Worm (Caenorhabditis elegans) whole organism, L1 larva: Measurements from ENCODE around the gene K08B12.1.

Experiments
- aha-1 ChIP-seq: fragments of 150-350 bp; optimal IDR thresholded peaks from 2 replicates; lab custom pipeline; 2014; ENCODE audit warnings: missing biosample characterization, missing genetic modification characterization
- dsc-1 ChIP-seq: sonication (generic microtip); optimal IDR thresholded peaks from 2 replicates; lab custom pipeline; 2016; ENCODE audit warnings: mild to moderate bottlenecking, missing genetic modification characterization, missing compliant biosample characterization
- fos-1 ChIP-seq: fragments of 150-350 bp; optimal IDR thresholded peaks from 2 replicates; lab custom pipeline; 2014; ENCODE audit warnings: missing biosample characterization, missing genetic modification characterization
- lin-13 ChIP-seq: fragments of 150-350 bp; optimal IDR thresholded peaks from 2 replicates; lab custom pipeline; 2014; ENCODE audit warnings: missing biosample characterization, missing genetic modification reagents, missing genetic modification characterization
- lin-35 ChIP-seq, 2 experiments: fragments of 150-350 bp; optimal IDR thresholded peaks; 2 replicates each; lab custom pipeline; 2014; ENCODE audit warnings: missing biosample characterization in 2 of 2, missing genetic modification characterization in 2 of 2, missing genetic modification reagents in 2 of 2
- lsy-2 ChIP-seq, 2 experiments: fragments of 150-350 bp; optimal IDR thresholded peaks; 2 replicates each; lab custom pipeline; 2014; ENCODE audit warnings: missing biosample characterization in 2 of 2, missing genetic modification characterization in 2 of 2
- nhr-85 ChIP-seq: sonication (generic microtip); peaks from one replicate; lab custom pipeline; 2016; ENCODE audit warnings: missing genetic modification characterization, inconsistent platforms, missing compliant biosample characterization
- pag-3 ChIP-seq: sonication (generic microtip); optimal IDR thresholded peaks from 2 replicates; lab custom pipeline; 2017; ENCODE audit warnings: missing genetic modification characterization, mild to moderate bottlenecking, missing compliant biosample characterization, antibody characterized with exemption, borderline replicate concordance; ENCODE audit not compliant: insufficient read depth
- snu-23 ChIP-seq: sonication (generic microtip); optimal IDR thresholded peaks from 2 replicates; lab custom pipeline; 2016; ENCODE audit warnings: missing genetic modification characterization, missing compliant biosample characterization
- sptf-1 ChIP-seq: fragments of 150-350 bp; optimal IDR thresholded peaks from 2 replicates; lab custom pipeline; 2014; ENCODE audit warnings: missing biosample characterization, missing genetic modification characterization

ce11 chrV:6222779-6223276 lies 36.3 kb upstream of the K08B12.1 start:
- TF ChIP-seq aha-1 (tag; lab: Kevin White, UChicago) (no peak), snu-23 (GFP tag; lab: Kevin White, UChicago) (no peak), lin-13 (GFP tag; lab: Kevin White, UChicago) (no peak), pag-3 (no peak), sptf-1 (tag; lab: Kevin White, UChicago) (no peak), lin-35 (GFP tag; optimal IDR thresholded peaks at IDR 0.05; lab: Kevin White, UChicago) (peak in 1 of 2 experiments; percentile 0), lsy-2 (tag; optimal IDR thresholded peaks at IDR 0.05; lab: Kevin White, UChicago) (peak in 1 of 2 experiments; percentile 34), fos-1 (tag; lab: Kevin White, UChicago) (no peak), dsc-1 (tag; lab: Kevin White, UChicago) (no peak), nhr-85 (no peak)
